Fruit fly (Drosophila melanogaster) Kc167 (cell line): ENCODE results near the gene Nplp3.

Source experiments
- Myc ChIP-seq: fragments of >200 bp; optimal IDR thresholded peaks from 2 replicates; lab custom pipeline; 2017; ENCODE audit warnings: missing external identifiers
- Sin3A ChIP-seq: fragments of >200 bp; optimal IDR thresholded peaks from 2 replicates; lab custom pipeline; 2018; ENCODE audit warnings: missing external identifiers
- h ChIP-seq: fragments of >200 bp; optimal IDR thresholded peaks from 3 replicates; lab custom pipeline; 2018; ENCODE audit warnings: missing external identifiers
- insv ChIP-seq: fragments of >200 bp; optimal IDR thresholded peaks from 3 replicates; lab custom pipeline; 2018; ENCODE audit warnings: missing external identifiers
- psq ChIP-seq: fragments of >200 bp; optimal IDR thresholded peaks from 2 replicates; lab custom pipeline; 2017; ENCODE audit warnings: missing external identifiers
- ttk ChIP-seq: sonication (Bioruptor generic); optimal IDR thresholded peaks from 2 replicates; lab custom pipeline; 2017; ENCODE audit warnings: missing external identifiers

DNA sequence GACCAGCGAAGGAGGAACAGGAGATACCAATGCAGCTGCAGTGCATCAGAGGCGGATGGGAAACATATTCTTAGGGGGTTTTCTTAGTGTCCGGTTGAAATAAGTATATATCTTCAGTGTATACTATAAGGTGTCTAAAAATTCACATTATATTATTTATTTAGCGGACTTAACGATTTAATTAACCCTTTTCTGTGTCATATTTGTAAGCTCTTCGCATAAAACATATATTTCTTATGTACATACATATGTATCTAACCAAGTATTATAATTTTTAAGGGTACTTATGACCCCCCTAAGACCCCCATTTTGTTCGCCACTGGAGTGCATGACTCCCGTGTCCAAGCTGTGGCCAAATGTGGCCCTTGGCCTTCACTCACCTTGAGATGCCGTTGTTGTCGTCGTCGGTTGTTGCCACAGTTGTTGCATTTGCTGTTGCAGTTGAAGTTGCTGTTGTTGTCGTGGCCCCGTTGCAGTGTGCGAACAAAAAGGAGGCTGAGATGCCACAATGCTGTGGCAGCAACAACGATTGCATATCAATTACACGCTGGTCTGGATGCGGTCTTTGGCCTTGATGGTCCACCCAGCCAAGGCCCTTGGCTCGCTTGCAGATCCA is 43.5 kb downstream of the Nplp3 start:
- TF ChIP-seq ttk (lab: Kevin White, UChicago) (no peak), Sin3A (no peak), insv (lab: Kevin White, UChicago) (no peak), h (lab: Kevin White, UChicago) (no peak), psq (lab: Kevin White, UChicago) (no peak), Myc (lab: Kevin White, UChicago) (no peak)
